Worm (Caenorhabditis elegans) whole organism, young adult: ENCODE data around the gene set-9.

Source experiments
- C06A6.2 ChIP-seq: fragments of 200-800 bp; sonication (Bioruptor generic); conservative IDR thresholded peaks from 2 replicates; pipeline ENCODE4 v1.3.6; 2022; ENCODE audit warnings: missing genetic modification characterization, missing compliant biosample characterization
- F55B11.4 ChIP-seq: sonication (generic microtip); optimal IDR thresholded peaks from 2 replicates; lab custom pipeline; 2016; ENCODE audit warnings: missing compliant biosample characterization, missing genetic modification characterization, borderline replicate concordance; ENCODE audit not compliant: insufficient read depth
- Y56A3A.18 ChIP-seq: fragments of 200-800 bp; sonication (Bioruptor generic); IDR thresholded peaks from 2 replicates; pipeline ENCODE4 v1.3.6; 2022; ENCODE audit warnings: missing genetic modification reagents, missing genetic modification characterization, missing compliant biosample characterization
- lir-1 ChIP-seq: fragments of 200-800 bp; sonication (Bioruptor generic); conservative IDR thresholded peaks from 2 replicates; pipeline ENCODE4 v1.3.6; 2022; ENCODE audit warnings: missing genetic modification reagents, missing genetic modification characterization, missing compliant biosample characterization
- mel-28 ChIP-seq: sonication (generic microtip); optimal IDR thresholded peaks from 2 replicates; lab custom pipeline; 2016; ENCODE audit warnings: borderline replicate concordance, mild to moderate bottlenecking, missing genetic modification characterization, missing compliant biosample characterization
- rcor-1 ChIP-seq: fragments of 200-800 bp; sonication (Bioruptor generic); IDR thresholded peaks from 2 replicates; pipeline ENCODE4 v1.3.6; 2022; ENCODE audit warnings: missing genetic modification reagents, missing genetic modification characterization, missing compliant biosample characterization
- snpc-4 ChIP-seq, 5 experiments: fragments of 150-350 bp in 1 of 5; sonication (generic microtip) in 4 of 5; optimal IDR thresholded peaks; 2 replicates each; lab custom pipeline; 2014 to 2018; ENCODE audit warnings: missing genetic modification characterization in 5 of 5, missing biosample characterization in 3 of 5, antibody characterized with exemption in 2 of 5, mild to moderate bottlenecking in 2 of 5, missing compliant biosample characterization in 2 of 5, missing genotype in 2 of 5, moderate library complexity in 2 of 5, missing genetic modification reagents in 1 of 5
- sptf-2 ChIP-seq: fragments of 200-800 bp; sonication (Bioruptor generic); optimal IDR thresholded peaks from 2 replicates; lab custom pipeline; 2018; ENCODE audit warnings: mild to moderate bottlenecking, missing genetic modification characterization, missing compliant biosample characterization
- unc-130 ChIP-seq: sonication (generic microtip); optimal IDR thresholded peaks from 2 replicates; lab custom pipeline; 2016; ENCODE audit warnings: missing genetic modification reagents, missing genetic modification characterization, missing compliant biosample characterization

ce11 chrIV:4299994-4300393 is 7.7 kb upstream of the set-9 start:
- no peak for TF ChIP-seq rcor-1 (GFP tag; lab: Robert Waterston, UW)
- no peak for TF ChIP-seq unc-130 (GFP tag; lab: Kevin White, UChicago)
- no peak for TF ChIP-seq Y56A3A.18 (GFP tag; lab: Robert Waterston, UW)
- TF ChIP-seq F55B11.4 (tag; lab: Kevin White, UChicago): no peak
- TF ChIP-seq mel-28 (tag; lab: Kevin White, UChicago): no peak
- no peak for TF ChIP-seq snpc-4 (GFP tag; optimal IDR thresholded peaks at IDR 0.05; lab: Kevin White, UChicago)
- TF ChIP-seq snpc-4 (tag; optimal IDR thresholded peaks at IDR 0.05; lab: Kevin White, UChicago): no peak
- TF ChIP-seq sptf-2 (GFP tag; lab: Kevin White, UChicago): no peak
- TF ChIP-seq lir-1 (GFP tag; lab: Robert Waterston, UW): no peak
- TF ChIP-seq C06A6.2 (GFP tag; lab: Robert Waterston, UW): no peak
